Worm (Caenorhabditis elegans) whole organism, L4/young adult: Measurements from ENCODE around the gene F07C6.6.

Experiments
- W03F9.2 ChIP-seq: fragments of 150-350 bp; optimal IDR thresholded peaks from 2 replicates; lab custom pipeline; 2014; ENCODE audit warnings: missing biosample characterization, missing genetic modification characterization
- dao-5 ChIP-seq: sonication (generic microtip); optimal IDR thresholded peaks from 2 replicates; lab custom pipeline; 2016; ENCODE audit warnings: missing genotype, missing genetic modification characterization, moderate library complexity, missing compliant biosample characterization
- him-1 ChIP-seq: sonication (generic microtip); optimal IDR thresholded peaks from 2 replicates; lab custom pipeline; 2016; ENCODE audit warnings: missing genotype, missing genetic modification reagents, missing genetic modification characterization, missing compliant biosample characterization

Gene F07C6.6

DNA sequence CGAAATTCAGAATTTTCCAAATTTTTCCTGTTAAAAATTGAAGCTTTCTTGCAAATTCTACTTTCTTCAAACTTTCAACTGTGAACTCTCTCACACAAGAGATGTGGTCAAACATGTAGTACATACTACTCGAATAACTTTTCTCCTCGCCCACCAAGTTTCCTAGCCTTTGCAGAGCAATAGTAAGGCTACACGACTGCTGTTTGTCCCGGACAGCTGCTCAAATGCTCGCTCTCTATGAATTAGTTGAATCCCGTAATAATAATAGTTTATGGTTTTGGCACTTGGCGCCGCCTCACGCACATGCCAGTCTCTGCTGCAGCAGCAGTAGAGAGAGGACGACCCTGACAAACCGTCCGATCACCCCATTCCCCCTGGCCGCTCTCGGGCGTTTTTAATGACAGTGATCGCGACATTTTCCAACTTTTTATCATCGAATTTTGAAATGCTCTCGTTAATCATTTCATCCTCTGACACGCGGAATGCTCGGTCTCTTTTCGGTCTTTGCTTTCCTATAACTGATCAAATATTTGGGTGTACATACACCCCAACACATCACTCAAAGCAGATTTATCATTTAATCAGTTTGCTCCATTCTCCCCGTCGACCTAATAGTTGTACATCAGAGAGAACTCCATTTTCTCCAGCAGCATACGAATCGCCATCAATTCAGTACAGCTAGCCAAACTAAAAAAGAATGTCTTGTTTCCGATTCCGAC lies 41.3 kb downstream of the F07C6.6 start:
- TF ChIP-seq W03F9.2 (tag; lab: Kevin White, UChicago) (no peak), him-1 (tag; lab: Kevin White, UChicago) (no peak), dao-5 (tag; lab: Kevin White, UChicago) (no peak)

DNA sequence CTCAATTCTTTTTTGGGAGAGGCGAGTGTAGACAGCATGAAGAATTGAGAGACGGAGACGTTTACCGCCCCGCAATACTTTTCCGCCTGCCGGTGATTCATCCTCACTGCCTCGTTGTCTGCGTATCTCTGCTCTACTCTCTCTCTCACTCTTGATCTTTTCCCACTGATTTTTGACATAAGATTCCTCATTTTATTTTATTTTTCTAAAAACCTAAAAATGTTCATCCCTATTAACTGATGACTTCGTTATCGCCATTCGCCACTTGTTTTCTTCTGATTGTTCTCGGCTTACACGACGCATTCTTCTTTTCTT lies 41.8 kb downstream of the F07C6.6 start:
- TF ChIP-seq W03F9.2 (tag; lab: Kevin White, UChicago) = no peak

DNA sequence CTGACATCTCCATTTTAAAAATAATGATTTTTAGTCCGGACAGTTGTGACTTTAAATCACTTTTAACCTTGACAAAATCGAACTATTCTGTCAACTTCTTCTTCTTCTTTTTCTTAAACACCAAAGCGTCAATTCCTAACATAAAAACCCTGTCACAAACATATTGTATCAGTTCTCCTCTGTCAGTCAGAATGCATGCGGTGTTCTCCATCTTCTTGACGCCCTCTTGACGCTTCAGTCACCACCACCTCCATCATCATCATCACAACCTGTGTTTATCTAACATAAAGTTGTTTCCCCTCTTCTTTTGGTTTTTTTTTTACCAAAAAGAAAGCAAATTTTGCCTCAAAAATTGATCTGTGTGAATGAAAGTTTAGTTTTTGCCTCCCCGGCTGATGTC lies 42.8 kb downstream of the F07C6.6 start:
- no peak for TF ChIP-seq him-1 (tag; lab: Kevin White, UChicago)
- TF ChIP-seq dao-5 (tag; lab: Kevin White, UChicago) = no peak
- TF ChIP-seq W03F9.2 (tag; lab: Kevin White, UChicago) = no peak

DNA sequence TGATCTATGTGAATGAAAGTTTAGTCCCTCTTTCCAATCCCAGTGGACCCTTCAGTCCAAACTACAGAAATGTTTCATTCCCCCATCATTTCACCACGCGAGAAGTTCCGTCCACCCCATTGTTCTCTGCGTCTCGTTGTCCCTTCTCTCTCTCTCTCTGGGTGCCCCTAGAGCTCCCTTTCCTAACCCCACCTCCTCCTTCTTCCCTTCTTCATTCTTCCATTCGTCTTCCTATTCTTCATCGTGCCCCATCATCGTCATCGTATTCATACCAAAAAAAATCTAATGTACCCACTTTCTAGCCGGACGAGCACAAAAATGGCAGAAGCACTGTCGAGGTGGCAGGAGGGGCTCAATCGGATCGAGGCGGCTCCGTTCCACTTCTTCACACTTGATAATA lies 43.6 kb downstream of the F07C6.6 start, which contains the start of gene M02B1.3:
TSS of gene M02B1.3 (plus strand) at position 301 of the 400 bp plus-strand sequence.
- no peak for TF ChIP-seq him-1 (tag; lab: Kevin White, UChicago)
- no peak for TF ChIP-seq dao-5 (tag; lab: Kevin White, UChicago)
- TF ChIP-seq W03F9.2 (tag; lab: Kevin White, UChicago) = no peak

DNA sequence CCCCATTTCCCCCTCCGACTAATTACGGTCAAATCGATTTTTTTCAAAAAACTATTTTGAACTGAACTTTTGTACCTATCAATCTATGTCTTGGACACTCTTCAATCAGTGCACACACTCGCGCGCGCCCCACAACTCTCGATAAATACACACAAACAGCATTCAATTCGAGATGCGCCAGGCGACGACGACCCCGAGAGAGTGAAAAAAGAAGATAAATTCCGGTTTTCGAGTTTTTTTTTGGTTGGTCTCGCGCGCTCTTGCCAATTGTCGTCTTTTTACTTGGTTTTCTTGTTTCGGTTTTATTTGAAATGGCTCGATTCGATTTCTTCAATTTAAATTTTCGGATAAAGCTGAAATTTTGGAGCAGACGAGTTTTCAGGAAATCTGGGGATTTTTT lies 47.8 kb downstream of the F07C6.6 start:
- TF ChIP-seq him-1 (tag; lab: Kevin White, UChicago) (no peak), W03F9.2 (tag; lab: Kevin White, UChicago) (no peak), dao-5 (tag; lab: Kevin White, UChicago) (no peak)

DNA sequence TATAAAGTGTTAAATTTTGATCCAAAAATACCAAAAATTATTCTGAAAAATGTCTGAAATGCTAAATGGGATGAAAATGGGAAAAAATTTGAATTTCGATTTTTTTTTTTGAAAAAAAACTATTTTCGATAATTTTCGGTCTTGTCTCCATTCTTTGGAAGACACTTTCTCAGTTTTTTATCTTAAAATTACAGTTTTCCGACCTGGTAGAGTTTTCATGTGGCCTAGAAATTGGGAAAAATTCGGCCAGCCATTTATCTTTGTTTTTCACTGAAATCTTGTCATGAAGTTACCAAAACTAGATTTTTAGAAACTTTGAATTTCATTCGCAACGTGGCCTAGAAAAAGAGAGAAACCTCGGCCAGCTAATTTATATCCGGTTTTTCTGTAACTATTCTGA lies 48.3 kb downstream of the F07C6.6 start:
- TF ChIP-seq dao-5 (tag; lab: Kevin White, UChicago) (no peak), him-1 (tag; lab: Kevin White, UChicago) (no peak), W03F9.2 (tag; lab: Kevin White, UChicago) (no peak)

DNA sequence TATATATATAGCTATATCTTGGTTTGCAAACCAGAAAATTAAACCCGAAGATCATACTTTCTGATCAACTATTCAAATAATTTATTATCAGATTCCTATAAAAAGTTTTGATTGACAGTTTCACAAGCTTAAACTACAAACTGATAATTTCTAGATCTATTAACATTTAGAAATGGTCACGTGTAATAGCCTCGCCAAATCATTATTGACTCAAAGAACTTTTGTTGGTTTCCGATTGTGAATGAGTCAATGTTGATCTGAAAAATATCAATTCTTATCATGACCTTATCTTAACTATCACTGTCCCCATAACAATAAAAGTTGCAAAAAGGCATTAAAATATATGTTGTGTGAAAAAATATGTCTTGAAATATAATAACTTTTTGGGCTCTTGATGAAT lies 49.5 kb downstream of the F07C6.6 start:
- no peak for TF ChIP-seq W03F9.2 (tag; lab: Kevin White, UChicago)
- TF ChIP-seq him-1 (tag; lab: Kevin White, UChicago) = no peak
- no peak for TF ChIP-seq dao-5 (tag; lab: Kevin White, UChicago)
